Worm (Caenorhabditis elegans): ENCODE results near the gene C31A11.13.

DNA sequence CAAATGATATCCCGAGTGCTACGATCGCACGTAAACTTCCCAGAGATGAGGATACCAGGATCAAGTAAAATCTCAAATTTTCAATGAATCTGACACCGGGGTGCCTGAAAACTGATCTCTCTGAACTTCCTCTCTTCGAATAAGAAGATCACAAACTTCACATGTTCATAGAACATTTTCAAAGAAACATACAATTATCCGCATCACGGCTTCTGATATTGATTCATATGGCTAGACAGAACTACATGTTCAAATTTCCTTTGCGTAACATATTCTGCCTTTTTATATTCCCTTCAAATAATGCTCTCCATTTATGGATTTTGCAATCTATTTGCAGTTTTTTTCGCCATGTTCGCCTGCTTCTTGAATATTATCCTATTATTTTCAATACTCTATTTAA is 5.3 kb downstream of the C31A11.13 start, which contains the start of gene srbc-83:
- TF ChIP-seq unc-86 (tag; optimal IDR thresholded peaks at IDR 0.05) (no peak), ama-1 (optimal IDR thresholded peaks at IDR 0.05) (no peak), pha-4 (tag; optimal IDR thresholded peaks at IDR 0.05) (no peak)
